Worm (Caenorhabditis elegans): ENCODE results near the gene nhr-251.
A peak's percentile ranks its signal among the peaks of the same experiment; 100 is the strongest.

nhr-251 gene

DNA sequence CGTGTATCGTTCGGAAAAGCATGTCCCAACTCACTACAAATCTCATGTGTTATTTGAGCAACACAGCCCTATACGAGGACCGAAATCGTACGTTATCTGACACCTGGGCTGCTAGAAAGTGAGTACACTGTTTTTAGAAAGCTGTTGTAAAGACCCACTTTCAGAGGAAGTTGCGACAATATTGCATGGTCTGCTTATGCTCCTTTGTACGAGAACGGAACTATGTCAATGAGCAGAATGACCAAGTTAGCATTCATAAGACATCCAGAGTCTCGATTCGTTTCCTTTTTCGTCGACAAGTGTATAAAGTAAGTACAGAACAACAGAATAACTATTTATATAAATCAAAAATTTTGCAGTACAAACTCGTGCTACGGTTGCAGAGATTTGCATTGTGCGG lies 23.4 kb upstream of the nhr-251 start:
- peak in 1 of 2 experiments; percentile 97 for TF ChIP-seq unc-62 (GFP tag; optimal IDR thresholded peaks at IDR 0.05 in 1 of 2)
- no peak for TF ChIP-seq unc-62 (tag; optimal IDR thresholded peaks at IDR 0.05)
- no peak for TF ChIP-seq F44E2.7 (GFP tag; IDR thresholded peaks at IDR 0.05)

DNA sequence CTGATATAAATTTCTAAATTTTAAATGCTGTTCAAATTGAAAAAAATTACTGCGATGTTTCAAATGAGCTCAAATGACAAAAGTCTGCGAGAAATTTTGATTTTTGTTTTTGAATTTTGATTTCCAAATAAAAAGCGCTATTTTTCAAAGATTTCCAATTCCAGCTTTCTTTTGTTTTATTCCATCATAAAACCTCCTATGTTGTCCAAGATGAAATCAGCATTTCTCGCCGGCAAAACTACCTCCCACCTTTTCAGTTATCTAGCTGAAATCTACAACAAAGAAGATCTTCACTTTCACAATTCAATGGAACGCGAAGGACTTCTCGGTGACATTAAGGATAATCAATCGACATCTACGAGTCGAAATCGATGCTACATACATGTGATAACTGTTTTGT lies 21.4 kb upstream of the nhr-251 start, which contains the start of gene K06H6.4:
Gene K06H6.4, plus strand, starts transcription at position 301 of the 400 bp plus-strand sequence.
- TF ChIP-seq ztf-7 (tag; optimal IDR thresholded peaks at IDR 0.05) (no peak), lin-38 (GFP tag; IDR thresholded peaks at IDR 0.05) (no peak), mes-2 (tag; optimal IDR thresholded peaks at IDR 0.05; ENCODE audit: poor library complexity, severe bottlenecking) (no peak), Y105C5A.15 (GFP tag; IDR thresholded peaks at IDR 0.05) (no peak), skn-1 (tag; optimal IDR thresholded peaks at IDR 0.05) (no peak), gei-8 (GFP tag; optimal IDR thresholded peaks at IDR 0.05) (no peak), dpl-1 (GFP tag; optimal IDR thresholded peaks at IDR 0.05) (no peak), sdz-12 (GFP tag; optimal IDR thresholded peaks at IDR 0.05) (no peak), F26F4.8 (GFP tag; conservative IDR thresholded peaks at IDR 0.05) (no peak)

DNA sequence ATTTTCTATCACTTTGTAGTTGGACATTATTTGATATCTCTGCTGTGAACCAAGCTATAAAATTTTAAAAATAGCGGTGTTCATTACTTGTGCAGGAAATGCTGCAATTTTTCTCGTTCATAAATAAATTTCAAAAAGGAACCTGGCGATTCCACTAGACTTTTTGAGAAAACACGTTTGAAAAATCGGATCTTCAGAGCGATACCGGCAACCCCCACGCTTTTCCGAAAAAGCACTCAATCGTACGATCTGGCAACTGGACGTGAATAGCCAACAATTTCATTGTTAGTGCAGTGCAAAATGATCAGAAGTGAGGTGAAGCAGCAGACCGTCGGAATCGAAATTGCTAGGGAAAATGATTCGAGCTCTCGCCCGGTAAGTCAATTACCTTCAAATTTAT lies 18.7 kb upstream of the nhr-251 start, which contains the start of gene nstp-7:
Gene nstp-7, plus strand, starts transcription at position 301 of the 400 bp plus-strand sequence.
- TF ChIP-seq mep-1 (tag; optimal IDR thresholded peaks at IDR 0.05): no peak
- TF ChIP-seq mxl-3 (GFP tag; optimal IDR thresholded peaks at IDR 0.05): no peak
- no peak for TF ChIP-seq zip-2 (tag; optimal IDR thresholded peaks at IDR 0.05)
- TF ChIP-seq nhr-42 (GFP tag; IDR thresholded peaks at IDR 0.05): no peak
- TF ChIP-seq ZK546.5 (tag; optimal IDR thresholded peaks at IDR 0.05): no peak
- no peak for TF ChIP-seq T20F7.1 (GFP tag; optimal IDR thresholded peaks at IDR 0.05)
- no peak for TF ChIP-seq aha-1 (tag)
- TF ChIP-seq dve-1 (tag; optimal IDR thresholded peaks at IDR 0.05; ENCODE audit: insufficient read depth): no peak
- TF ChIP-seq lin-39 (tag; optimal IDR thresholded peaks at IDR 0.05): no peak
- TF ChIP-seq nhr-48 (tag; optimal IDR thresholded peaks at IDR 0.05): no peak
- TF ChIP-seq ama-1 (optimal IDR thresholded peaks at IDR 0.05): no peak
- no peak for TF ChIP-seq ces-1 (GFP tag; optimal IDR thresholded peaks at IDR 0.05)

DNA sequence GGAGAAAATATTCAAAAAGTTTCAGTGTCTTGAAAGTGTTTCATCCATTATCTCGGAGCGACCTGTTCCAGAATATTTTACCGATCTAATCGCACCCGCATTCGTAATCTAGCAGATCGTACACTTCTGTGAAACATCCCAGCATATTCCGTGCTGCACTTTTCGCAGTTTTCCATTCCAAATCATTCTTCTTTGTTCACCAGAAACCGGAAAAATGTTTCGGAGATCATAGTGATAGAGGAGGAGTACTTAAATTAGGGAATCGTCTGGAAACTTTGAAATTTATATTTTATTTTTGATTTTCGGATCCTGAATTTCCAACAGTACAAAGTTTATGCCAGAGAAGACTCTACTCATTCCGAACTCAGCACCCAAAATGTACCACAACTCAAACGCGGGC lies 14.9 kb upstream of the nhr-251 start, which contains the start of gene K06H6.2:
Gene K06H6.2, plus strand, starts transcription at position 301 of the 400 bp plus-strand sequence.
- TF ChIP-seq hmg-1.1 (GFP tag; IDR thresholded peaks at IDR 0.05) (no peak), ama-1 (optimal IDR thresholded peaks at IDR 0.05) (no peak), nhr-6 (tag; optimal IDR thresholded peaks at IDR 0.05) (no peak), aha-1 (tag) (peak; percentile 4), T20F7.1 (GFP tag; optimal IDR thresholded peaks at IDR 0.05) (no peak)

DNA sequence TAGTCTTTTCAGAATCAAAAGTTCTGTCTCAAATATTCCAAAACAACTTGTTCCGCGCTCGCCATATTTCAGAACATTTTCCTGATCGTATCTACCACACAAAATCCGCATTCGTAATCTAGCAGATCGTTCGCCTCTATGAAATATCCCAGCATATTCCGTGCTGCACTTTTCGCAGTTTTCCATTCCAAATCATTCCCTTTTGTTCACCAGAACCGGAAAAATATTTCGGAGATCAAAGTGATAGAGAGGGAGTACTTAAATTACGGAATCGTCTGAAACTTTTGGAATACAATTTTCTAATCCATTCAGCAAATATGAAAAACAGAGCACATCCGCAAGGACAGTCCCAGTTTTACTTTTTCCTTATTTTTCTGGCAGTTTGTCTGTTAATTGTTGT lies 12.5 kb upstream of the nhr-251 start, which contains the start of gene K06H6.1:
Gene K06H6.1, plus strand, starts transcription at position 301 of the 400 bp plus-strand sequence.
- TF ChIP-seq unc-62 (GFP tag; optimal IDR thresholded peaks at IDR 0.05 in 1 of 2): peak in 1 of 2 experiments; percentile 40
- TF ChIP-seq unc-62 (tag; optimal IDR thresholded peaks at IDR 0.05): no peak
- no peak for TF ChIP-seq spr-1 (tag; optimal IDR thresholded peaks at IDR 0.05)

DNA sequence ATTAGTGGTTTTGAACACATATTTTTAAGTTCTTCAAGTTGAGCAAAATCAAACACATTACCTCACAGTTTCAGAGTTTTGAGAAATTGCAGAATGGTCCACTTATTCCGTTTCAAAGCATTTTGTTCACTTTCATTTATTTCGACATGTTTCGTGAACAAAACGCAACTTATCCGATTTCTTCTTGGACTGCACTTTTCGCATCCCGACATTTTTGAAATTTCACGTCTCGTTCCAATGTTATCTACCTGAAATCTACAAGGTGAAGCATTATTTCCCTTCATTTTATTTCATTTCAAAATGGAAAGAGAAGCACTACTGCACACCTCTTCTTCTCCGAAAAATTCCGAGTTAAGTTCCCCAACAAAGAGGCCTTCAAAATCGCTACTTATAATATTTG lies 10.1 kb upstream of the nhr-251 start, which contains the start of gene ZK488.6:
Gene ZK488.6, plus strand, starts transcription at position 301 of the 400 bp plus-strand sequence.
- TF ChIP-seq fkh-10 (GFP tag; optimal IDR thresholded peaks at IDR 0.05) (no peak), ztf-7 (tag; optimal IDR thresholded peaks at IDR 0.05) (no peak)

DNA sequence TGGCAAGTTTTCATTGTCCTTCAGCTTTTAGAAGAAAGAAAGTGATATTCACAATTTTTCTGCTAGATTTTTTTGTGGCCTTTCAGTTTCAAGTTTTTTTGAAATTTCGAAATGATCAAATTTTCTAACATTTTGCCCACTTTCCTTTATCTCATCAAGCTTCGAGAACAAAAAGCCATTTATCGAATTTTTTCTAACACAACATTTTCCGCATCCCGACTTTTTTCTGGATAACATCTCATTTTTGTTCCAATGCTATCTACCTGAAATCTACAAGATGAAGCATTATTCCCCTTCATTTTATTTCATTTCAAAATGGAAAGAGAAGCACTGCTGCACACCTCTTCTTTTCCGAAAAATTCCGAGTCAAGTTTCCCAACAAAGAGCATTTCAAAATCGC lies 7.4 kb upstream of the nhr-251 start, which contains the start of gene ZK488.5:
Gene ZK488.5, plus strand, starts transcription at position 301 of the 400 bp plus-strand sequence.
- no peak for TF ChIP-seq egl-27 (tag; optimal IDR thresholded peaks at IDR 0.05)
- TF ChIP-seq mes-2 (tag; optimal IDR thresholded peaks at IDR 0.05; ENCODE audit: poor library complexity, severe bottlenecking): no peak
- TF ChIP-seq nhr-11 (tag; optimal IDR thresholded peaks at IDR 0.05): no peak
- no peak for TF ChIP-seq snpc-1.2 (GFP tag; IDR thresholded peaks at IDR 0.05)
- no peak for TF ChIP-seq tag-97 (GFP tag; IDR thresholded peaks at IDR 0.05)
- no peak for TF ChIP-seq madf-5 (GFP tag; IDR thresholded peaks at IDR 0.05)
- no peak for TF ChIP-seq lin-15B (tag; optimal IDR thresholded peaks at IDR 0.05)
- no peak for TF ChIP-seq arid-1 (GFP tag; conservative IDR thresholded peaks at IDR 0.05)
- TF ChIP-seq attf-4 (tag; optimal IDR thresholded peaks at IDR 0.05): no peak
- TF ChIP-seq nhr-237 (tag; optimal IDR thresholded peaks at IDR 0.05): no peak
- no peak for TF ChIP-seq hlh-11 (tag; optimal IDR thresholded peaks at IDR 0.05)
- no peak for TF ChIP-seq Y48G9A.11 (GFP tag; IDR thresholded peaks at IDR 0.05)
- no peak for TF ChIP-seq snpc-4 (tag; optimal IDR thresholded peaks at IDR 0.05)
- TF ChIP-seq zfp-3 (GFP tag; conservative IDR thresholded peaks at IDR 0.05): no peak
- no peak for TF ChIP-seq nhr-76 (tag; optimal IDR thresholded peaks at IDR 0.05)
- TF ChIP-seq spr-3 (GFP tag; optimal IDR thresholded peaks at IDR 0.05): no peak
